Worm (Caenorhabditis elegans): Measurements from ENCODE around the gene sws-1.

DNA sequence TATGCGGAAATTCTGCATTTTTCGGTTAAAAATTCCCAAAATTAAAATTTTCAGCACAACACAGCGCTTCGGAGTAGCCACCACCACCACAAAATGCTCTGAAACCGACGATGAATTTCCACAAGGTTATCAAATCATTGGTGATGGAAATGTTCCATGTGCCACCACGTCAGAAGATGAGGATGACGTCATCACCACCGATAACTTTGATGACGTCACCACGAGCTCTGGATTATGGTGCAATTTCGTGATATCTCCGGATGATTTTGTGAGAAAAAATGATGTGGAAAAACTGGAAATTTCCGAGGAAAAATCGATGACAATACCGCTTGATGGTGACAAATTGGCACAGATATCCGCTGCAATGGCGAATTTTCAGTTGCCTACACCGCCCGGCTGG, 11.7 kb upstream of the sws-1 start:
- no peak for TF ChIP-seq F13C5.2 (tag; optimal IDR thresholded peaks at IDR 0.05)
- TF ChIP-seq tra-4 (tag; optimal IDR thresholded peaks at IDR 0.05) = no peak
- no peak for TF ChIP-seq scrt-1 (GFP tag; IDR thresholded peaks at IDR 0.05)
- no peak for TF ChIP-seq ama-1 (optimal IDR thresholded peaks at IDR 0.05)
- TF ChIP-seq tbx-37 (GFP tag; conservative IDR thresholded peaks at IDR 0.05) = no peak
- TF ChIP-seq ets-7 (tag; optimal IDR thresholded peaks at IDR 0.05) = no peak
- no peak for TF ChIP-seq hmbx-1 (tag; optimal IDR thresholded peaks at IDR 0.05)
- no peak for TF ChIP-seq ceh-36 (tag; optimal IDR thresholded peaks at IDR 0.05)
- no peak for TF ChIP-seq B0310.2 (tag; optimal IDR thresholded peaks at IDR 0.05)
- TF ChIP-seq ceh-13 (GFP tag; optimal IDR thresholded peaks at IDR 0.05) = no peak
